Fruit fly (Drosophila melanogaster) whole organism, embryonic: Measurements from ENCODE around the gene SKIP.

Source experiments
- Antp ChIP-seq: fragments of 200-800 bp; sonication (Bioruptor generic); optimal IDR thresholded peaks from 3 replicates; lab custom pipeline; 2016; ENCODE audit warnings: missing biosample characterization, missing genetic modification characterization
- CG10959 ChIP-seq: fragments of 200-800 bp; sonication (Bioruptor generic); IDR thresholded peaks from 2 replicates; pipeline ENCODE4 v1.3.6; 2022; ENCODE audit warnings: missing biosample characterization, missing genetic modification characterization
- CG11696 ChIP-seq: fragments of 200-800 bp; sonication (Bioruptor generic); IDR thresholded peaks from 2 replicates; pipeline ENCODE4 v1.3.6; 2022; ENCODE audit warnings: missing biosample characterization, missing genetic modification characterization
- CG12071 ChIP-seq: fragments of 200-800 bp; sonication (Bioruptor generic); optimal IDR thresholded peaks from 3 replicates; lab custom pipeline; 2018; ENCODE audit warnings: missing biosample characterization, mild to moderate bottlenecking, missing genetic modification characterization
- CG12391 ChIP-seq: fragments of 200-800 bp; sonication (Bioruptor generic); optimal IDR thresholded peaks from 3 replicates; lab custom pipeline; 2018; ENCODE audit warnings: missing biosample characterization, mild to moderate bottlenecking, missing genetic modification characterization, moderate library complexity
- CG12942 ChIP-seq: fragments of 200-800 bp; sonication (Bioruptor generic); optimal IDR thresholded peaks from 3 replicates; lab custom pipeline; 2016; ENCODE audit warnings: missing biosample characterization, missing genetic modification characterization
- CG1529 ChIP-seq: fragments of 200-800 bp; sonication (Bioruptor generic); optimal IDR thresholded peaks from 3 replicates; lab custom pipeline; 2018; ENCODE audit warnings: missing biosample characterization, missing genetic modification characterization
- CG1832 ChIP-seq: fragments of 200-800 bp; sonication (Bioruptor generic); optimal IDR thresholded peaks from 2 replicates; lab custom pipeline; 2017; ENCODE audit warnings: missing biosample characterization, mild to moderate bottlenecking, missing genetic modification characterization, inconsistent platforms
- CG2875 ChIP-seq: fragments of 200-800 bp; sonication (Bioruptor generic); optimal IDR thresholded peaks from 2 replicates; lab custom pipeline; 2017; ENCODE audit warnings: missing biosample characterization, mild to moderate bottlenecking, missing genetic modification characterization, missing genetic modification reagents
- CG31441 ChIP-seq: fragments of 200-800 bp; sonication (Bioruptor generic); IDR thresholded peaks from 2 replicates; pipeline ENCODE4 v1.3.6; 2022; ENCODE audit warnings: missing biosample characterization, missing genetic modification characterization
- CG34224 ChIP-seq: fragments of 200-800 bp; sonication (Bioruptor generic); IDR thresholded peaks from 3 replicates; pipeline ENCODE4 v1.3.6; 2022; ENCODE audit warnings: missing biosample characterization, missing genetic modification characterization; ENCODE audit not compliant: partially characterized antibody
- CG3726 ChIP-seq: fragments of 200-800 bp; sonication (Bioruptor generic); IDR thresholded peaks from 3 replicates; pipeline ENCODE4, ENCODE4 v1.3.6; 2022; ENCODE audit warnings: missing biosample characterization, missing genetic modification characterization
- CG43689 ChIP-seq: fragments of 200-800 bp; sonication (Bioruptor generic); IDR thresholded peaks from 2 replicates; pipeline ENCODE4 v1.3.6; 2022; ENCODE audit warnings: missing biosample characterization, missing genetic modification characterization
- CG6272 ChIP-seq: fragments of 200-800 bp; sonication (Bioruptor generic); IDR thresholded peaks from 2 replicates; pipeline ENCODE4 v1.3.6; 2022; ENCODE audit warnings: missing biosample characterization, missing genetic modification characterization
- CG6765 ChIP-seq: fragments of 200-800 bp; sonication (Bioruptor generic); optimal IDR thresholded peaks from 3 replicates; lab custom pipeline; 2017; ENCODE audit warnings: missing biosample characterization, mild to moderate bottlenecking, missing genetic modification characterization
- CG7786 ChIP-seq: fragments of 200-800 bp; sonication (Bioruptor generic); optimal IDR thresholded peaks from 2 replicates; lab custom pipeline; 2016; ENCODE audit warnings: missing biosample characterization, missing genetic modification characterization
- CG8290 ChIP-seq, 3 experiments: fragments of 200-800 bp; sonication (Bioruptor generic); optimal IDR thresholded peaks; 2 replicates each; lab custom pipeline; 2016 to 2019; ENCODE audit warnings: missing biosample characterization in 3 of 3, missing genetic modification characterization in 3 of 3, mild to moderate bottlenecking in 2 of 3, moderate library complexity in 1 of 3
- CG9797 ChIP-seq: fragments of 200-800 bp; sonication (Bioruptor generic); optimal IDR thresholded peaks from 3 replicates; lab custom pipeline; 2018; ENCODE audit warnings: missing biosample characterization, mild to moderate bottlenecking, missing genetic modification characterization
- CHES-1-like ChIP-seq: fragments of 200-800 bp; sonication (Bioruptor generic); optimal IDR thresholded peaks from 2 replicates; lab custom pipeline; 2016; ENCODE audit warnings: missing biosample characterization, missing genetic modification characterization
- Ets65A ChIP-seq: fragments of 200-800 bp; sonication (Bioruptor generic); peaks from one replicate; lab custom pipeline; 2016; ENCODE audit warnings: missing biosample characterization, missing genetic modification characterization
- HLH4C ChIP-seq: fragments of 200-800 bp; sonication (Bioruptor generic); IDR thresholded peaks from 3 replicates; pipeline ENCODE4 v1.3.6; 2022; ENCODE audit warnings: missing biosample characterization, missing genetic modification characterization; ENCODE audit not compliant: partially characterized antibody
- Mes4 ChIP-seq: fragments of 200-800 bp; sonication (Bioruptor generic); optimal IDR thresholded peaks from 2 replicates; lab custom pipeline; 2016; ENCODE audit warnings: missing biosample characterization, missing genetic modification characterization
- NC2β ChIP-seq: fragments of 200-800 bp; sonication (Bioruptor generic); optimal IDR thresholded peaks from 2 replicates; lab custom pipeline; 2016; ENCODE audit warnings: missing biosample characterization, missing genetic modification characterization
- Neu2 ChIP-seq: fragments of 200-800 bp; sonication (Bioruptor generic); optimal IDR thresholded peaks from 3 replicates; lab custom pipeline; 2016; ENCODE audit warnings: missing biosample characterization, missing genetic modification characterization, borderline replicate concordance
- NfI ChIP-seq: fragments of 200-800 bp; sonication (Bioruptor generic); optimal IDR thresholded peaks from 3 replicates; lab custom pipeline; 2018; ENCODE audit warnings: missing biosample characterization, mild to moderate bottlenecking, missing genetic modification characterization, moderate library complexity
- Oaz ChIP-seq: fragments of 200-800 bp; sonication (Bioruptor generic); IDR thresholded peaks from 2 replicates; pipeline ENCODE4 v1.3.6; 2022; ENCODE audit warnings: missing biosample characterization, missing genetic modification characterization
- Pdp1 ChIP-seq, 2 experiments: fragments of 200-800 bp; sonication (Bioruptor generic); optimal IDR thresholded peaks; 3 replicates each; lab custom pipeline; 2016; ENCODE audit warnings: missing biosample characterization in 2 of 2, missing genetic modification characterization in 2 of 2, mild to moderate bottlenecking in 1 of 2, moderate library complexity in 1 of 2
- Ptx1 ChIP-seq: fragments of 200-800 bp; sonication (Bioruptor generic); IDR thresholded peaks from 2 replicates; pipeline ENCODE4 v1.3.6; 2022; ENCODE audit warnings: missing biosample characterization, missing genetic modification characterization
- Ravus ChIP-seq: fragments of 200-800 bp; sonication (Bioruptor generic); IDR thresholded peaks from 2 replicates; pipeline ENCODE4 v1.3.6; 2022; ENCODE audit warnings: missing biosample characterization, missing genetic modification characterization
- Rfx ChIP-seq: fragments of 200-800 bp; sonication (Bioruptor generic); IDR thresholded peaks from 2 replicates; pipeline ENCODE4 v1.3.6; 2022; ENCODE audit warnings: missing biosample characterization, missing genetic modification characterization
- Vsx1 ChIP-seq: fragments of 200-800 bp; sonication (Bioruptor generic); optimal IDR thresholded peaks from 2 replicates; lab custom pipeline; 2017; ENCODE audit warnings: missing biosample characterization, mild to moderate bottlenecking, missing genetic modification characterization, missing genetic modification reagents
- Xrp1 ChIP-seq: fragments of 200-800 bp; sonication (Bioruptor generic); IDR thresholded peaks from 2 replicates; pipeline ENCODE4 v1.3.6; 2022; ENCODE audit warnings: missing biosample characterization, missing genetic modification characterization
- btn ChIP-seq: fragments of 200-800 bp; sonication (Bioruptor generic); optimal IDR thresholded peaks from 2 replicates; lab custom pipeline; 2016; ENCODE audit warnings: missing biosample characterization, missing genetic modification characterization
- crc ChIP-seq: fragments of 200-800 bp; sonication (Bioruptor generic); optimal IDR thresholded peaks from 2 replicates; lab custom pipeline; 2016; ENCODE audit warnings: missing biosample characterization, missing genetic modification characterization
- fd96Cb ChIP-seq: fragments of 200-800 bp; sonication (Bioruptor generic); optimal IDR thresholded peaks from 2 replicates; lab custom pipeline; 2018; ENCODE audit warnings: missing biosample characterization, mild to moderate bottlenecking, missing genetic modification characterization, moderate library complexity
- fru ChIP-seq: fragments of >200 bp; optimal IDR thresholded peaks from 2 replicates; lab custom pipeline; 2017
- gce ChIP-seq: fragments of 200-800 bp; sonication (Bioruptor generic); IDR thresholded peaks from 3 replicates; pipeline ENCODE4 v1.3.6; 2022; ENCODE audit warnings: missing biosample characterization, missing genetic modification characterization
- gcm ChIP-seq: fragments of 200-800 bp; sonication (Bioruptor generic); optimal IDR thresholded peaks from 2 replicates; lab custom pipeline; 2019; ENCODE audit warnings: missing biosample characterization, mild to moderate bottlenecking, missing genetic modification characterization, moderate library complexity
- ham ChIP-seq: fragments of 200-800 bp; sonication (Bioruptor generic); IDR thresholded peaks from 2 replicates; pipeline ENCODE4 v1.3.6; 2022; ENCODE audit warnings: missing biosample characterization, missing genetic modification characterization
- her ChIP-seq: fragments of 200-800 bp; sonication (Bioruptor generic); optimal IDR thresholded peaks from 2 replicates; lab custom pipeline; 2016; ENCODE audit warnings: missing biosample characterization, missing genetic modification characterization
- hkb ChIP-seq, 2 experiments: fragments of 200-800 bp in 1 of 2; fragments of >200 bp in 1 of 2; sonication (Bioruptor generic) in 1 of 2; IDR thresholded peaks in 1 of 2; optimal IDR thresholded peaks in 1 of 2; 2 replicates each; pipeline versions ENCODE4 v1.3.6 to Lab custom; 2017 to 2022; ENCODE audit warnings: missing biosample characterization in 1 of 2, missing genetic modification characterization in 1 of 2
- insv ChIP-seq, 2 experiments: fragments of 200-800 bp; sonication (Bioruptor generic); optimal IDR thresholded peaks; 3 replicates each; lab custom pipeline; 2016 to 2018; ENCODE audit warnings: missing biosample characterization in 2 of 2, missing genetic modification characterization in 2 of 2
- knrl ChIP-seq: fragments of 200-800 bp; sonication (Bioruptor generic); IDR thresholded peaks from 3 replicates; pipeline ENCODE4 v1.3.6; 2022; ENCODE audit warnings: missing biosample characterization, missing genetic modification characterization; ENCODE audit not compliant: partially characterized antibody
- mirr ChIP-seq: fragments of 200-800 bp; sonication (Bioruptor generic); optimal IDR thresholded peaks from 3 replicates; lab custom pipeline; 2018; ENCODE audit warnings: missing biosample characterization, mild to moderate bottlenecking, missing genetic modification characterization
- p53 ChIP-seq: fragments of 200-800 bp; sonication (Bioruptor generic); optimal IDR thresholded peaks from 2 replicates; lab custom pipeline; 2016; ENCODE audit warnings: missing biosample characterization, missing genetic modification characterization
- psq ChIP-seq: fragments of 200-800 bp; sonication (Bioruptor generic); optimal IDR thresholded peaks from 2 replicates; lab custom pipeline; 2017; ENCODE audit warnings: missing biosample characterization, missing genetic modification characterization
- stc ChIP-seq: fragments of 200-800 bp; sonication (Bioruptor generic); IDR thresholded peaks from 2 replicates; pipeline ENCODE4 v1.3.6; 2022; ENCODE audit warnings: missing biosample characterization, missing genetic modification characterization
- yki ChIP-seq: fragments of >200 bp; optimal IDR thresholded peaks from 3 replicates; lab custom pipeline; 2018

The SKIP gene

dm6 chr3R:22145425-22146411, 12.1 kb downstream of the SKIP start (continued):
- TF ChIP-seq p53 (GFP tag; lab: Kevin White, UChicago), result peak; percentile 12
- TF ChIP-seq CHES-1-like (GFP tag; lab: Kevin White, UChicago), result peak; percentile 3
- TF ChIP-seq CG9797 (GFP tag; lab: Kevin White, UChicago), result no peak
- peak; percentile 49 for TF ChIP-seq CG8290 (GFP tag; optimal IDR thresholded peaks at IDR 0.05; lab: Kevin White, UChicago)
- TF ChIP-seq CG8290 (tag; optimal IDR thresholded peaks at IDR 0.05; lab: Kevin White, UChicago), result peak in 1 of 2 experiments; percentile 65
- no peak for TF ChIP-seq CG6765 (GFP tag; lab: Kevin White, UChicago)
- peak; percentile 96 for TF ChIP-seq Ets65A (GFP tag; lab: Kevin White, UChicago)
- peak; percentile 85 for TF ChIP-seq fd96Cb (tag; lab: Kevin White, UChicago)
- TF ChIP-seq CG12942 (GFP tag; lab: Kevin White, UChicago), result peak; percentile 44
- TF ChIP-seq ham, result no peak
- TF ChIP-seq Pdp1 (GFP tag; optimal IDR thresholded peaks at IDR 0.05; lab: Kevin White, UChicago), result peak; percentile 72
- TF ChIP-seq crc (GFP tag; lab: Kevin White, UChicago), result peak; percentile 8
- TF ChIP-seq CG1529 (GFP tag; lab: Kevin White, UChicago), result peak; percentile 76
- peak; percentile 28 for TF ChIP-seq Ravus
- peak; percentile 76 for TF ChIP-seq Antp (GFP tag; lab: Kevin White, UChicago)
- TF ChIP-seq Ptx1 (GFP tag; lab: Robert Waterston, UW), result peak; percentile 85
- TF ChIP-seq CG10959 (GFP tag; lab: Robert Waterston, UW), result peak; percentile 81
- TF ChIP-seq CG31441, result peak; percentile 91
- no peak for TF ChIP-seq mirr (GFP tag; lab: Kevin White, UChicago)
- no peak for TF ChIP-seq CG1832 (GFP tag; lab: Kevin White, UChicago)
- TF ChIP-seq btn, result peak; percentile 46
- TF ChIP-seq insv (GFP tag; optimal IDR thresholded peaks at IDR 0.05; lab: Kevin White, UChicago), result no peak
- TF ChIP-seq CG43689 (GFP tag; lab: Robert Waterston, UW), result peak; percentile 48; the same call in 1 of the 2 replicates
- no peak for TF ChIP-seq hkb (optimal IDR thresholded peaks at IDR 0.05; lab: Kevin White, UChicago)
- TF ChIP-seq hkb (GFP tag; IDR thresholded peaks at IDR 0.05; lab: Robert Waterston, UW), result peak; percentile 72
- no peak for TF ChIP-seq CG12071 (GFP tag; lab: Kevin White, UChicago)
- TF ChIP-seq CG12391 (tag; lab: Kevin White, UChicago), result peak; percentile 80
- TF ChIP-seq NfI (GFP tag; lab: Kevin White, UChicago), result peak; percentile 4
- no peak for TF ChIP-seq CG34224 (GFP tag; lab: Robert Waterston, UW)
- TF ChIP-seq Vsx1, result peak; percentile 59
- TF ChIP-seq Neu2 (GFP tag; lab: Kevin White, UChicago), result peak; percentile 60
- no peak for TF ChIP-seq knrl (GFP tag; lab: Robert Waterston, UW)
- no peak for TF ChIP-seq yki (lab: Kevin White, UChicago)
- peak; percentile 60 for TF ChIP-seq CG7786 (GFP tag; lab: Kevin White, UChicago)
- peak; percentile 93 for TF ChIP-seq Xrp1
- TF ChIP-seq gce (GFP tag; lab: Robert Waterston, UW), result peak; percentile 78; the same call in 1 of the 3 replicates
- TF ChIP-seq CG3726 (GFP tag; lab: Robert Waterston, UW), result peak; percentile 62; the same call in 1 of the 3 replicates
- TF ChIP-seq CG2875 (GFP tag; lab: Kevin White, UChicago), result peak; percentile 71
- TF ChIP-seq fru, result no peak
- TF ChIP-seq CG11696 (GFP tag; lab: Robert Waterston, UW), result peak; percentile 72
- peak; percentile 85 for TF ChIP-seq stc (GFP tag; lab: Robert Waterston, UW)
- peak; percentile 19 for TF ChIP-seq psq
- peak; percentile 28; the same call in 1 of the 2 replicates for TF ChIP-seq Rfx (GFP tag; lab: Robert Waterston, UW)
- TF ChIP-seq Mes4 (GFP tag; lab: Kevin White, UChicago), result peak; percentile 75
- peak; percentile 37 for TF ChIP-seq her (GFP tag; lab: Kevin White, UChicago)
- peak; percentile 57 for TF ChIP-seq NC2β (GFP tag; lab: Kevin White, UChicago)
- peak; percentile 58 for TF ChIP-seq gcm (GFP tag; lab: Kevin White, UChicago)
- no peak for TF ChIP-seq HLH4C (GFP tag; lab: Robert Waterston, UW)
- no peak for TF ChIP-seq Oaz (GFP tag; lab: Robert Waterston, UW)
- TF ChIP-seq CG6272, result peak; percentile 75
